Worm (Caenorhabditis elegans): ENCODE data around the gene dhcr-7.

DNA sequence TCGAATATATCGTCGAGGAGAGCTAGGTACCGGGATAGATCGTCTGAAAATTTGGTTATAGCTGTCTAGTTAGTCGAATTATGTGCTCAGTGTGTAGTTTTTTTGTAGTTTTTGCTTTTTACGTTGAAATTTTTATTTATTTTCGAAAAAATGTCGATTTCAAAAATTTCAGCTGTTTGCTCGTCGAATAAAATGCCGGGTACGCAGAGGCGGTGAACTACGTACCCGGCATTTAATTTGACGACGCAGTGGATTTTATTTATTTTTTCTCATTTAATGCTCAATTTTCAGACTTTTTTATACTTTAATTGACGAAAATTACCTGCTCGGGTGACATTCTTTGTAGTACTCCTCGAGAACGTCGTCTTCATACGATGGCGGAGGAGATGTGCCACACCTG lies 8.2 kb downstream of the dhcr-7 start:
- TF ChIP-seq ztf-11 (tag; optimal IDR thresholded peaks at IDR 0.05) (no peak), nhr-12 (tag; optimal IDR thresholded peaks at IDR 0.05) (no peak), snpc-4 (tag; optimal IDR thresholded peaks at IDR 0.05) (no peak)
